Fruit fly (Drosophila melanogaster) whole organism, embryonic: ENCODE results near the gene CG34301.
A peak's percentile ranks its signal among the peaks of the same experiment; 100 is the strongest.

Experiments used
- Ada2b ChIP-seq: fragments of 200-800 bp; sonication (Bioruptor generic); IDR thresholded peaks from 2 replicates; pipeline ENCODE4 v1.3.6; 2022; ENCODE audit warnings: missing biosample characterization, missing genetic modification characterization
- Antp ChIP-seq: fragments of 200-800 bp; sonication (Bioruptor generic); optimal IDR thresholded peaks from 3 replicates; lab custom pipeline; 2016; ENCODE audit warnings: missing biosample characterization, missing genetic modification characterization
- Bdp1 ChIP-seq: fragments of 200-800 bp; sonication (Bioruptor generic); optimal IDR thresholded peaks from 3 replicates; lab custom pipeline; 2016; ENCODE audit warnings: missing biosample characterization, missing genetic modification characterization
- Blimp-1 ChIP-seq: fragments of 200-800 bp; sonication (Bioruptor generic); optimal IDR thresholded peaks from 3 replicates; lab custom pipeline; 2018; ENCODE audit warnings: missing biosample characterization, missing genetic modification characterization, mild to moderate bottlenecking, moderate library complexity, missing genetic modification reagents
- CG1024 ChIP-seq: fragments of 200-800 bp; sonication (Bioruptor generic); IDR thresholded peaks from 2 replicates; pipeline ENCODE4 v1.3.6; 2022; ENCODE audit warnings: missing biosample characterization, missing genetic modification characterization
- CG10267 ChIP-seq: fragments of 200-800 bp; sonication (Bioruptor generic); optimal IDR thresholded peaks from 2 replicates; lab custom pipeline; 2018; ENCODE audit warnings: missing biosample characterization, mild to moderate bottlenecking, missing genetic modification characterization, moderate library complexity
- CG11085 ChIP-seq: fragments of 200-800 bp; sonication (Bioruptor generic); IDR thresholded peaks from 2 replicates; pipeline ENCODE4 v1.3.6; 2022; ENCODE audit warnings: missing biosample characterization, missing genetic modification characterization
- CG11560 ChIP-seq: fragments of 200-800 bp; sonication (Bioruptor generic); IDR thresholded peaks from 3 replicates; pipeline ENCODE4 v1.3.6; 2022; ENCODE audit warnings: missing biosample characterization, missing genetic modification characterization
- CG12659 ChIP-seq: fragments of 200-800 bp; sonication (Bioruptor generic); optimal IDR thresholded peaks from 3 replicates; lab custom pipeline; 2017; ENCODE audit warnings: mild to moderate bottlenecking, missing biosample characterization, missing genetic modification reagents, missing genetic modification characterization
- CG12769 ChIP-seq: fragments of 200-800 bp; sonication (Bioruptor generic); optimal IDR thresholded peaks from 2 replicates; lab custom pipeline; 2019; ENCODE audit warnings: missing biosample characterization, mild to moderate bottlenecking, missing genetic modification characterization, moderate library complexity
- CG13424 ChIP-seq: fragments of 200-800 bp; sonication (Bioruptor generic); optimal IDR thresholded peaks from 2 replicates; lab custom pipeline; 2019; ENCODE audit warnings: missing biosample characterization, mild to moderate bottlenecking, missing genetic modification characterization, moderate library complexity
- CG14441 ChIP-seq: fragments of 200-800 bp; sonication (Bioruptor generic); IDR thresholded peaks from 2 replicates; pipeline ENCODE4 v1.3.6; 2022; ENCODE audit warnings: missing biosample characterization, missing genetic modification characterization
- CG14667 ChIP-seq: fragments of 200-800 bp; sonication (Bioruptor generic); IDR thresholded peaks from 2 replicates; pipeline ENCODE4 v1.3.6; 2022; ENCODE audit warnings: missing biosample characterization, missing genetic modification characterization
- CG14860 ChIP-seq: fragments of 200-800 bp; sonication (Bioruptor generic); IDR thresholded peaks from 3 replicates; pipeline ENCODE4 v1.3.6; 2022; ENCODE audit warnings: missing biosample characterization, missing genetic modification characterization; ENCODE audit not compliant: partially characterized antibody
- CG17385 ChIP-seq: fragments of 200-800 bp; sonication (Bioruptor generic); optimal IDR thresholded peaks from 3 replicates; lab custom pipeline; 2018; ENCODE audit warnings: missing biosample characterization, mild to moderate bottlenecking, missing genetic modification characterization
- CG2889 ChIP-seq: fragments of 200-800 bp; sonication (Bioruptor generic); IDR thresholded peaks from 3 replicates; pipeline ENCODE4 v1.3.6; 2022; ENCODE audit warnings: missing biosample characterization, missing genetic modification characterization
- CG30020 ChIP-seq: fragments of 200-800 bp; optimal IDR thresholded peaks from 2 replicates; lab custom pipeline; 2019; ENCODE audit warnings: missing biosample characterization, mild to moderate bottlenecking, missing genetic modification characterization, moderate library complexity
- CG30403 ChIP-seq: fragments of 200-800 bp; sonication (Bioruptor generic); optimal IDR thresholded peaks from 3 replicates; lab custom pipeline; 2016; ENCODE audit warnings: missing biosample characterization, missing genetic modification characterization
- CG31365 ChIP-seq: fragments of 200-800 bp; sonication (Bioruptor generic); optimal IDR thresholded peaks from 2 replicates; lab custom pipeline; 2018; ENCODE audit warnings: missing biosample characterization, mild to moderate bottlenecking, missing genetic modification characterization
- CG6654 ChIP-seq: fragments of 200-800 bp; sonication (Bioruptor generic); optimal IDR thresholded peaks from 2 replicates; lab custom pipeline; 2017; ENCODE audit warnings: missing biosample characterization, mild to moderate bottlenecking, missing genetic modification characterization
- CG6683 ChIP-seq: fragments of 200-800 bp; sonication (Bioruptor generic); optimal IDR thresholded peaks from 2 replicates; lab custom pipeline; 2017; ENCODE audit warnings: missing biosample characterization, mild to moderate bottlenecking, missing genetic modification characterization, missing genetic modification reagents
- CG7357 ChIP-seq: fragments of 200-800 bp; sonication (Bioruptor generic); IDR thresholded peaks from 3 replicates; pipeline ENCODE4 v1.3.6; 2022; ENCODE audit warnings: missing biosample characterization, missing genetic modification characterization
- CG8089 ChIP-seq: fragments of 200-800 bp; sonication (Bioruptor generic); optimal IDR thresholded peaks from 3 replicates; lab custom pipeline; 2016; ENCODE audit warnings: missing biosample characterization, missing genetic modification characterization
- CG8478 ChIP-seq: fragments of >200 bp; optimal IDR thresholded peaks from 2 replicates; lab custom pipeline; 2018
- CG9727 ChIP-seq: fragments of 200-800 bp; sonication (Bioruptor generic); optimal IDR thresholded peaks from 3 replicates; lab custom pipeline; 2017; ENCODE audit warnings: missing biosample characterization, mild to moderate bottlenecking, missing genetic modification characterization
- CHES-1-like ChIP-seq: fragments of 200-800 bp; sonication (Bioruptor generic); optimal IDR thresholded peaks from 2 replicates; lab custom pipeline; 2016; ENCODE audit warnings: missing biosample characterization, missing genetic modification characterization
- Dbx ChIP-seq: fragments of 200-800 bp; sonication (Bioruptor generic); IDR thresholded peaks from 3 replicates; pipeline ENCODE4 v1.3.6; 2022; ENCODE audit warnings: missing biosample characterization, missing genetic modification characterization
- HLH4C ChIP-seq: fragments of 200-800 bp; sonication (Bioruptor generic); IDR thresholded peaks from 3 replicates; pipeline ENCODE4 v1.3.6; 2022; ENCODE audit warnings: missing biosample characterization, missing genetic modification characterization; ENCODE audit not compliant: partially characterized antibody
- HLH54F ChIP-seq: fragments of 200-800 bp; sonication (Bioruptor generic); optimal IDR thresholded peaks from 3 replicates; lab custom pipeline; 2016; ENCODE audit warnings: missing biosample characterization, missing genetic modification characterization
- Jarid2 ChIP-seq: fragments of 200-800 bp; sonication (Bioruptor generic); optimal IDR thresholded peaks from 3 replicates; lab custom pipeline; 2017; ENCODE audit warnings: mild to moderate bottlenecking, missing biosample characterization, missing genetic modification reagents, missing genetic modification characterization
- Mad ChIP-seq: fragments of 200-800 bp; sonication (Bioruptor generic); optimal IDR thresholded peaks from 2 replicates; lab custom pipeline; 2016; ENCODE audit warnings: missing biosample characterization, missing genetic modification characterization
- Mes4 ChIP-seq: fragments of 200-800 bp; sonication (Bioruptor generic); optimal IDR thresholded peaks from 2 replicates; lab custom pipeline; 2016; ENCODE audit warnings: missing biosample characterization, missing genetic modification characterization
- Rx ChIP-seq: fragments of 200-800 bp; sonication (Bioruptor generic); IDR thresholded peaks from 2 replicates; pipeline ENCODE4 v1.3.6; 2022; ENCODE audit warnings: missing biosample characterization, missing genetic modification characterization
- ash1 ChIP-seq: fragments of 200-800 bp; sonication (Bioruptor generic); optimal IDR thresholded peaks from 2 replicates; lab custom pipeline; 2018; ENCODE audit warnings: missing biosample characterization, mild to moderate bottlenecking, missing genetic modification characterization
- corto ChIP-seq: fragments of 200-800 bp; sonication (Bioruptor generic); optimal IDR thresholded peaks from 2 replicates; lab custom pipeline; 2016; ENCODE audit warnings: missing biosample characterization, mild to moderate bottlenecking, missing genetic modification characterization, moderate library complexity
- crc ChIP-seq: fragments of 200-800 bp; sonication (Bioruptor generic); optimal IDR thresholded peaks from 2 replicates; lab custom pipeline; 2016; ENCODE audit warnings: missing biosample characterization, missing genetic modification characterization
- da ChIP-seq: fragments of 200-800 bp; sonication (Bioruptor generic); optimal IDR thresholded peaks from 2 replicates; lab custom pipeline; 2016; ENCODE audit warnings: missing biosample characterization, missing genetic modification characterization
- disco-r ChIP-seq: fragments of 200-800 bp; sonication (Bioruptor generic); optimal IDR thresholded peaks from 2 replicates; lab custom pipeline; 2016; ENCODE audit warnings: missing biosample characterization, missing genetic modification characterization
- en ChIP-seq: fragments of 200-800 bp; sonication (Bioruptor generic); optimal IDR thresholded peaks from 2 replicates; lab custom pipeline; 2016; ENCODE audit warnings: missing biosample characterization, missing genetic modification characterization
- grn ChIP-seq: fragments of 200-800 bp; sonication (Bioruptor generic); optimal IDR thresholded peaks from 3 replicates; lab custom pipeline; 2017; ENCODE audit warnings: missing biosample characterization, missing genetic modification characterization
- jing ChIP-seq: fragments of 200-800 bp; sonication (Bioruptor generic); optimal IDR thresholded peaks from 2 replicates; lab custom pipeline; 2018; ENCODE audit warnings: missing biosample characterization, mild to moderate bottlenecking, missing genetic modification characterization
- lmd ChIP-seq: fragments of 200-800 bp; sonication (Bioruptor generic); IDR thresholded peaks from 2 replicates; pipeline ENCODE4 v1.3.6; 2022; ENCODE audit warnings: missing biosample characterization, missing genetic modification characterization
- pan ChIP-seq, 4 experiments: fragments of >200 bp in 3 of 4; fragments of 200-800 bp in 1 of 4; sonication (Bioruptor generic) in 1 of 4; optimal IDR thresholded peaks in 3 of 4; IDR thresholded peaks in 1 of 4; 2 replicates each; pipeline versions ENCODE4 v1.3.6 to Lab custom; 2017 to 2022; ENCODE audit warnings: missing biosample characterization in 2 of 4, missing genetic modification characterization in 2 of 4, mixed read lengths in 1 of 4
- sc ChIP-seq, 3 experiments: fragments of >200 bp in 2 of 3; fragments of 200-800 bp in 1 of 3; sonication (Bioruptor generic) in 1 of 3; optimal IDR thresholded peaks; 2 replicates in 2 of 3; 3 replicates in 1 of 3; lab custom pipeline; 2017; ENCODE audit warnings: mild to moderate bottlenecking in 1 of 3, missing biosample characterization in 1 of 3, missing genetic modification characterization in 1 of 3, missing genetic modification reagents in 1 of 3
- sd ChIP-seq: fragments of 200-800 bp; sonication (Bioruptor generic); optimal IDR thresholded peaks from 3 replicates; lab custom pipeline; 2018; ENCODE audit warnings: missing biosample characterization, mild to moderate bottlenecking, missing genetic modification characterization, moderate library complexity
- sqz ChIP-seq: fragments of 200-800 bp; sonication (Bioruptor generic); optimal IDR thresholded peaks from 3 replicates; lab custom pipeline; 2018; ENCODE audit warnings: missing biosample characterization, mild to moderate bottlenecking, missing genetic modification characterization
- sr ChIP-seq: fragments of 200-800 bp; sonication (Bioruptor generic); IDR thresholded peaks from 3 replicates; pipeline ENCODE4 v1.3.6; 2022; ENCODE audit warnings: missing biosample characterization, missing genetic modification characterization
- zen ChIP-seq: fragments of 200-800 bp; sonication (Bioruptor generic); optimal IDR thresholded peaks from 3 replicates; lab custom pipeline; 2018; ENCODE audit warnings: missing biosample characterization, mild to moderate bottlenecking, missing genetic modification characterization, moderate library complexity

CG34301 gene

DNA sequence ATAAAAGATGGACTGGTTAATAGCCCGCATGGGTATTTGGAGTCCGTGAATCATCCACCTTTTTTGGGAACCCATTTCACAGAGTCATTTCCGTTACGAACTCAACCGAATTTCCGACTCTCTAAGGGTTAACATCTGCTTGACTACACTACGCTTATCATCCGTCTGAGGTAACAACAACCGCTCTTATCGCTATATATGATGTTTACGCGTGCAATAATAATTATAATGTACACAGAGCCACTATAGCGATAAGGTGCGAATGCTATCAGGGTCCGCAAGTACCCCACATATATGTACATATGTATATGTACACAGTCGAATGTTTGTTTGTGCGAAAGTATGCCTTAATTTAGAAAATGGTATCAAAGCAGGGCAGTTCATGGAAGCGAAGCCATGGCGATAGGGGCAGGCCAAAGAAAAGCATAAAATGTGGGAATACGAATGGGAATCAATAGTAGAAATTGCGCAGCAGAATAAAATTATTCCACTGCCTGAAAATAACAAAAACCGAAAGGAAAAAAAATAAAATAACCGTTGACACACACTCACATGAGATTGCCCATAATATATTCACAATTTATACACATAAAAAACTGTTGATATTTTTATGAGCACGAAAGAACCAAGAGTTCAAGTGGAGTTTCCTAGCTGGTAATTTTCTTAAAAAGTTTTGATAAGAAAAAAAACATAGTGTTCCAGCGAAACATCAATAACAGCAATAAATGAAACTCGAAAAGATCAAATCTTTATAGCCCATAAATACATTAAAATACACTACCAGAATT is 37.4 kb downstream of the CG34301 start (continued):
- TF ChIP-seq sc (optimal IDR thresholded peaks at IDR 0.05; lab: Kevin White, UChicago) (no peak), sc (GFP tag; optimal IDR thresholded peaks at IDR 0.05; lab: Kevin White, UChicago) (peak; percentile 84), da (peak; percentile 74), en (GFP tag; lab: Kevin White, UChicago) (peak; percentile 64), Antp (no peak), Mad (GFP tag; lab: Kevin White, UChicago) (peak; percentile 76), CG6683 (GFP tag; lab: Kevin White, UChicago) (peak; percentile 73), ash1 (peak; percentile 99), disco-r (GFP tag; lab: Kevin White, UChicago) (peak; percentile 80), CG12659 (GFP tag; lab: Kevin White, UChicago) (peak; percentile 83), CG14441 (GFP tag; lab: Robert Waterston, UW) (peak; percentile 66), grn (GFP tag; lab: Kevin White, UChicago) (peak; percentile 98), sqz (GFP tag; lab: Kevin White, UChicago) (peak; percentile 85), CG8089 (GFP tag; lab: Kevin White, UChicago) (peak; percentile 83), CG14667 (GFP tag; lab: Robert Waterston, UW) (no peak), CG13424 (tag; lab: Kevin White, UChicago) (peak; percentile 85), zen (tag; lab: Kevin White, UChicago) (peak; percentile 32), HLH54F (GFP tag; lab: Kevin White, UChicago) (peak; percentile 59), Blimp-1 (peak; percentile 82), crc (GFP tag; lab: Kevin White, UChicago) (no peak), HLH4C (GFP tag; lab: Robert Waterston, UW) (0 out of 3 replicates have a peak, but pooled peaks have one; percentile 7), CG31365 (tag; lab: Kevin White, UChicago) (peak; percentile 91), Mes4 (GFP tag; lab: Kevin White, UChicago) (peak; percentile 82), Ada2b (peak; percentile 39; the same call in 1 of the 2 replicates), Rx (GFP tag; lab: Robert Waterston, UW) (peak; percentile 66), CG30403 (GFP tag; lab: Kevin White, UChicago) (no peak), CG9727 (GFP tag; lab: Kevin White, UChicago) (peak; percentile 77), sd (peak; percentile 78), CG11085 (GFP tag; lab: Robert Waterston, UW) (peak; percentile 30; the same call in 1 of the 2 replicates), CG7357 (GFP tag; lab: Robert Waterston, UW) (peak; percentile 53; the same call in 2 of the 3 replicates), Bdp1 (GFP tag; lab: Kevin White, UChicago) (peak; percentile 82), Jarid2 (GFP tag; lab: Kevin White, UChicago) (peak; percentile 74), pan (optimal IDR thresholded peaks at IDR 0.05; lab: Kevin White, UChicago) (no peak), pan (GFP tag; optimal IDR thresholded peaks at IDR 0.05 in 1 of 2, IDR thresholded peaks at IDR 0.05 in 1 of 2) (peak in 1 of 2 experiments; percentile 61), sr (GFP tag; lab: Robert Waterston, UW) (peak; percentile 79), corto (GFP tag; lab: Kevin White, UChicago) (peak; percentile 10), CG10267 (tag; lab: Kevin White, UChicago) (peak; percentile 44), CG2889 (GFP tag; lab: Robert Waterston, UW) (peak; percentile 43; the same call in 2 of the 3 replicates), CG14860 (GFP tag; lab: Robert Waterston, UW) (no peak), lmd (GFP tag; lab: Robert Waterston, UW) (peak; percentile 64; the same call in 1 of the 2 replicates), CG6654 (GFP tag; lab: Kevin White, UChicago) (peak; percentile 19), CG30020 (tag; lab: Kevin White, UChicago) (no peak), Dbx (GFP tag; lab: Robert Waterston, UW) (peak; percentile 74), CG1024 (peak; percentile 61; the same call in 1 of the 2 replicates), CG8478 (lab: Kevin White, UChicago) (no peak), CG11560 (tag; lab: Robert Waterston, UW) (no peak), CG17385 (GFP tag; lab: Kevin White, UChicago) (peak; percentile 81), CG12769 (peak; percentile 96), CHES-1-like (GFP tag; lab: Kevin White, UChicago) (peak; percentile 67), jing (GFP tag; lab: Kevin White, UChicago) (peak; percentile 15)
